Fruit fly (Drosophila melanogaster) whole organism, prepupa: Measurements from ENCODE around the gene betaTub85D.
A peak's percentile ranks its signal among the peaks of the same experiment; 100 is the strongest.

Source experiments
- Blimp-1 ChIP-seq: fragments of 200-800 bp; sonication (Bioruptor generic); optimal IDR thresholded peaks from 3 replicates; lab custom pipeline; 2017; ENCODE audit warnings: missing biosample characterization, missing genetic modification characterization, mild to moderate bottlenecking, moderate library complexity, missing genetic modification reagents
- CG10631 ChIP-seq: fragments of 200-800 bp; sonication (Bioruptor generic); optimal IDR thresholded peaks from 2 replicates; lab custom pipeline; 2016; ENCODE audit warnings: missing biosample characterization, missing genetic modification characterization
- CG11294 ChIP-seq: fragments of 200-800 bp; sonication (Bioruptor generic); IDR thresholded peaks from 2 replicates; pipeline ENCODE4 v1.3.6; 2022; ENCODE audit warnings: missing biosample characterization, missing genetic modification characterization
- CG11762 ChIP-seq: fragments of 200-800 bp; sonication (Bioruptor generic); optimal IDR thresholded peaks from 3 replicates; lab custom pipeline; 2016; ENCODE audit warnings: missing biosample characterization, missing genetic modification characterization; ENCODE audit not compliant: insufficient read depth
- CG11902 ChIP-seq: fragments of 200-800 bp; sonication (Bioruptor generic); optimal IDR thresholded peaks from 3 replicates; lab custom pipeline; 2016; ENCODE audit warnings: missing biosample characterization, missing genetic modification characterization
- CG15336 ChIP-seq: fragments of 200-800 bp; sonication (Bioruptor generic); IDR thresholded peaks from 2 replicates; pipeline ENCODE4 v1.3.6; 2022; ENCODE audit warnings: missing biosample characterization, missing genetic modification characterization
- CG1621 ChIP-seq: fragments of 200-800 bp; sonication (Bioruptor generic); optimal IDR thresholded peaks from 3 replicates; lab custom pipeline; 2018; ENCODE audit warnings: missing biosample characterization, mild to moderate bottlenecking, missing genetic modification characterization
- CG16779 ChIP-seq: fragments of 200-800 bp; sonication (Bioruptor generic); optimal IDR thresholded peaks from 3 replicates; lab custom pipeline; 2017; ENCODE audit warnings: missing biosample characterization, mild to moderate bottlenecking, missing genetic modification characterization
- CG3032 ChIP-seq: fragments of 200-800 bp; optimal IDR thresholded peaks from 2 replicates; lab custom pipeline; 2019; ENCODE audit warnings: missing biosample characterization, mild to moderate bottlenecking, missing genetic modification characterization, moderate library complexity
- CG32006 ChIP-seq: fragments of 200-800 bp; sonication (Bioruptor generic); optimal IDR thresholded peaks from 3 replicates; lab custom pipeline; 2017; ENCODE audit warnings: missing biosample characterization, mild to moderate bottlenecking, missing genetic modification characterization
- CG3919 ChIP-seq: fragments of 200-800 bp; sonication (Bioruptor generic); optimal IDR thresholded peaks from 3 replicates; lab custom pipeline; 2016; ENCODE audit warnings: missing biosample characterization, missing genetic modification characterization
- CG4318 ChIP-seq: fragments of 200-800 bp; sonication (Bioruptor generic); optimal IDR thresholded peaks from 3 replicates; lab custom pipeline; 2017; ENCODE audit warnings: missing biosample characterization, mild to moderate bottlenecking, missing genetic modification characterization
- CG6163 ChIP-seq: fragments of 200-800 bp; sonication (Bioruptor generic); IDR thresholded peaks from 3 replicates; pipeline ENCODE4 v1.3.6; 2022; ENCODE audit warnings: missing biosample characterization, missing genetic modification characterization
- CG6276 ChIP-seq: fragments of 200-800 bp; sonication (Bioruptor generic); optimal IDR thresholded peaks from 2 replicates; lab custom pipeline; 2017; ENCODE audit warnings: missing biosample characterization, mild to moderate bottlenecking, missing genetic modification characterization
- CG6792 ChIP-seq: fragments of 200-800 bp; sonication (Bioruptor generic); optimal IDR thresholded peaks from 3 replicates; lab custom pipeline; 2016; ENCODE audit warnings: missing biosample characterization, missing genetic modification characterization
- CG6854 ChIP-seq: fragments of 200-800 bp; sonication (Bioruptor generic); optimal IDR thresholded peaks from 2 replicates; lab custom pipeline; 2017; ENCODE audit warnings: missing biosample characterization, mild to moderate bottlenecking, missing genetic modification characterization
- CG8119 ChIP-seq: fragments of 200-800 bp; sonication (Bioruptor generic); IDR thresholded peaks from 3 replicates; pipeline ENCODE4 v1.3.6; 2022; ENCODE audit warnings: missing biosample characterization, missing genetic modification characterization
- CG8319 ChIP-seq: fragments of 200-800 bp; sonication (Bioruptor generic); optimal IDR thresholded peaks from 3 replicates; lab custom pipeline; 2016; ENCODE audit warnings: missing biosample characterization, missing genetic modification characterization
- CG9139 ChIP-seq: fragments of 200-800 bp; sonication (Bioruptor generic); optimal IDR thresholded peaks from 3 replicates; lab custom pipeline; 2017; ENCODE audit warnings: missing biosample characterization, mild to moderate bottlenecking, missing genetic modification characterization
- Eip93F ChIP-seq: fragments of 200-800 bp; sonication (Bioruptor generic); optimal IDR thresholded peaks from 2 replicates; lab custom pipeline; 2016; ENCODE audit warnings: missing biosample characterization, mild to moderate bottlenecking, missing genetic modification characterization
- Gug ChIP-seq: fragments of 200-800 bp; sonication (Bioruptor generic); IDR thresholded peaks from 2 replicates; pipeline ENCODE4 v1.3.6; 2022; ENCODE audit warnings: missing biosample characterization, missing genetic modification characterization
- Hr38 ChIP-seq: sonication (Bioruptor generic); optimal IDR thresholded peaks from 2 replicates; lab custom pipeline; 2016; ENCODE audit warnings: missing biosample characterization, missing genetic modification characterization
- Hr39 ChIP-seq: fragments of 200-800 bp; sonication (Bioruptor generic); optimal IDR thresholded peaks from 2 replicates; lab custom pipeline; 2016; ENCODE audit warnings: missing biosample characterization, missing genetic modification characterization
- Hr4 ChIP-seq: fragments of 200-800 bp; sonication (Bioruptor generic); optimal IDR thresholded peaks from 3 replicates; lab custom pipeline; 2016; ENCODE audit warnings: missing biosample characterization, missing genetic modification characterization
- Met ChIP-seq: fragments of 200-800 bp; sonication (Bioruptor generic); optimal IDR thresholded peaks from 3 replicates; lab custom pipeline; 2016; ENCODE audit warnings: missing biosample characterization, missing genetic modification characterization
- Smox ChIP-seq: fragments of 200-800 bp; sonication (Bioruptor generic); optimal IDR thresholded peaks from 3 replicates; lab custom pipeline; 2016; ENCODE audit warnings: missing biosample characterization, missing genetic modification characterization
- Sox102F ChIP-seq: fragments of 200-800 bp; sonication (Bioruptor generic); optimal IDR thresholded peaks from 2 replicates; lab custom pipeline; 2016; ENCODE audit warnings: missing biosample characterization, mild to moderate bottlenecking, missing genetic modification characterization
- Sox14 ChIP-seq: fragments of 200-800 bp; sonication (Bioruptor generic); optimal IDR thresholded peaks from 3 replicates; lab custom pipeline; 2016; ENCODE audit warnings: missing biosample characterization, missing genetic modification characterization
- acj6 ChIP-seq: fragments of 200-800 bp; sonication (Bioruptor generic); optimal IDR thresholded peaks from 3 replicates; lab custom pipeline; 2016; ENCODE audit warnings: missing biosample characterization, missing genetic modification characterization
- cyc ChIP-seq: fragments of 200-800 bp; sonication (Bioruptor generic); optimal IDR thresholded peaks from 3 replicates; lab custom pipeline; 2016; ENCODE audit warnings: missing biosample characterization, missing genetic modification characterization
- dac ChIP-seq: fragments of 200-800 bp; sonication (Bioruptor generic); optimal IDR thresholded peaks from 2 replicates; lab custom pipeline; 2017; ENCODE audit warnings: missing biosample characterization, mild to moderate bottlenecking, missing genetic modification characterization
- eg ChIP-seq: fragments of 200-800 bp; sonication (Bioruptor generic); IDR thresholded peaks from 3 replicates; pipeline ENCODE4 v1.3.6; 2022; ENCODE audit warnings: missing biosample characterization, missing genetic modification characterization
- esn ChIP-seq: fragments of 200-800 bp; sonication (Bioruptor generic); optimal IDR thresholded peaks from 2 replicates; lab custom pipeline; 2016; ENCODE audit warnings: missing biosample characterization, mild to moderate bottlenecking, missing genetic modification characterization, moderate library complexity
- fd59A ChIP-seq: fragments of 200-800 bp; sonication (Bioruptor generic); optimal IDR thresholded peaks from 2 replicates; lab custom pipeline; 2017; ENCODE audit warnings: missing biosample characterization, mild to moderate bottlenecking, missing genetic modification characterization, missing genetic modification reagents
- fkh ChIP-seq: fragments of 200-800 bp; sonication (Bioruptor generic); optimal IDR thresholded peaks from 3 replicates; lab custom pipeline; 2017; ENCODE audit warnings: missing biosample characterization, mild to moderate bottlenecking, missing genetic modification characterization, moderate library complexity
- net ChIP-seq: fragments of 200-800 bp; sonication (Bioruptor generic); optimal IDR thresholded peaks from 3 replicates; lab custom pipeline; 2016; ENCODE audit warnings: missing biosample characterization, missing genetic modification characterization
- salr ChIP-seq, 2 experiments: fragments of 200-800 bp; sonication (Bioruptor generic); optimal IDR thresholded peaks; 3 replicates each; lab custom pipeline; 2016 to 2018; ENCODE audit warnings: missing biosample characterization in 2 of 2, missing genetic modification characterization in 2 of 2, mild to moderate bottlenecking in 1 of 2
- ss ChIP-seq, 2 experiments: fragments of 200-800 bp; sonication (Bioruptor generic); optimal IDR thresholded peaks; 2 replicates in 1 of 2; 3 replicates in 1 of 2; lab custom pipeline; 2017 to 2018; ENCODE audit warnings: mild to moderate bottlenecking in 2 of 2, missing biosample characterization in 2 of 2, missing genetic modification characterization in 2 of 2, moderate library complexity in 1 of 2
- svp ChIP-seq: fragments of 200-800 bp; sonication (Bioruptor generic); peaks from one replicate; lab custom pipeline; 2016; ENCODE audit warnings: missing biosample characterization, missing genetic modification characterization
- vri ChIP-seq: fragments of 200-800 bp; sonication (Bioruptor generic); optimal IDR thresholded peaks from 3 replicates; lab custom pipeline; 2016; ENCODE audit warnings: missing biosample characterization, mild to moderate bottlenecking, missing genetic modification characterization

betaTub85D gene

DNA sequence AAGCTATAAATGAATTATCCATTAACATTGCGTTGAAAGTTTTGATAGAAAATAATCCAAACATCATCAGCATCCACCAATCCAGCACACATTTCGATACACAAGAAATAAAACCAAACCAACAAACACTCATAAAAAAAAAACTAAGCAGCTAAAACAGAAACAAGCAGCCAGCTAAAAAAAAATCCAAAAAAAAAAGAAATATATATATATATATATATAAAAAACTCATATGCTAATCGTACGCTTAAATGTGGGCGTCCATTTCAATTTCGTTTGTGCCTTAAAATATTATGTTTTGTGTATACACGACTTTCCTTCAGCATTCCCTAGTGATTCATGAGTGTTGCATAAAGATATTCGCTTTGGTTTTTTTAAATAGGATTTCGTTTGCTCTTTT is 31.9 kb upstream of the betaTub85D start:
- TF ChIP-seq Smox (GFP tag; lab: Kevin White, UChicago) (no peak), CG1621 (tag; lab: Kevin White, UChicago) (no peak), CG11902 (GFP tag; lab: Kevin White, UChicago) (no peak), CG3032 (no peak), CG8119 (GFP tag; lab: Robert Waterston, UW) (no peak), net (no peak), CG16779 (tag; lab: Kevin White, UChicago) (no peak), CG8319 (GFP tag; lab: Kevin White, UChicago) (no peak), cyc (no peak), Hr4 (no peak), ss (GFP tag; optimal IDR thresholded peaks at IDR 0.05; lab: Kevin White, UChicago) (no peak), Hr38 (GFP tag; lab: Kevin White, UChicago) (no peak), CG6163 (GFP tag; lab: Robert Waterston, UW) (no peak), CG6276 (no peak), dac (no peak), fd59A (no peak), CG6792 (GFP tag; lab: Kevin White, UChicago) (no peak)

DNA sequence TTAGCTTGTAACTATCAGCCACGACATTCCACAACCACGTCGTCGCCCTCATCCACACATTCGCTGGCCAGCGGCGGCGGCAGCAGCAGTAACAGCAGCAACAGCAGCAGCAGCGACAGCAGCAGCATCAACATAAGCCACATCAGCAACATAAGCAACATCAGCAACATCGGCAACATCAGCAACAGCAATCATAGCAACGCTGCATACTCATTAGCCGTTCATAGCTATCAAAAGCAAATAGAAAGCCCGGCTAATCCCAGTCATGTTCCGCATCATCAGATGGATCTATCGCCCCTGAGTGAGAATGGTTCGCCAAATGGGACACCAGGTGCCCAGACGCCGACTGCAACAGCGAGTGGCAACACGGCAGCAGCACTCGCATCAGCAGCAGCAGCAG is 31.1 kb upstream of the betaTub85D start:
- TF ChIP-seq CG9139 (GFP tag; lab: Kevin White, UChicago), result no peak
- TF ChIP-seq Met, result no peak
- TF ChIP-seq CG10631, result no peak
- TF ChIP-seq Hr4, result no peak
- no peak for TF ChIP-seq cyc
- no peak for TF ChIP-seq salr (GFP tag; optimal IDR thresholded peaks at IDR 0.05; lab: Kevin White, UChicago)
- no peak for TF ChIP-seq Sox102F
- no peak for TF ChIP-seq CG3032
- TF ChIP-seq Eip93F, result no peak
- no peak for TF ChIP-seq net
- no peak for TF ChIP-seq Gug (GFP tag; lab: Robert Waterston, UW)
- no peak for TF ChIP-seq ss (GFP tag; optimal IDR thresholded peaks at IDR 0.05; lab: Kevin White, UChicago)
- no peak for TF ChIP-seq Hr39 (GFP tag; lab: Kevin White, UChicago)

DNA sequence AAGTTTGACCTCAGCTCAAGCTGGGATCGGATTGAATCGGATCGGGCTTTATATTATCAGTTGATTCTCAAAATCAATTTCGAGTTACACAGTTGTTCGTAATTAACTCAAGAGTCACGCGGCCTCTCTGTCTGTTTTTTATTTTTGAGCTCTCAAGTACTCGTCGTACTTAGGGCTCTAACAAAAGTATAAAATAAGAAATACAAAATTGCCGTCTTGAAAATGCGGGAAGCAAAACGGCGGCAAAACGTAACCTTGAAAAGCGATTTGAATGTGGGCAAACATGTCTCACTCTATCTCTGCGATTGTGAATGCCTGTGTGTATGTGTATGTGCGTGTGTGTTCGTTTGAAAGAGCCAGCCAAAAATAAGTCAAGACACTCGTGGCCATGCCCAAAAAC is 27.5 kb upstream of the betaTub85D start:
- no peak for TF ChIP-seq CG16779 (tag; lab: Kevin White, UChicago)
- no peak for TF ChIP-seq CG6163 (GFP tag; lab: Robert Waterston, UW)
- no peak for TF ChIP-seq CG4318
- no peak for TF ChIP-seq CG11902 (GFP tag; lab: Kevin White, UChicago)
- no peak for TF ChIP-seq Hr38 (GFP tag; lab: Kevin White, UChicago)
- no peak for TF ChIP-seq Sox14 (GFP tag; lab: Kevin White, UChicago)
- TF ChIP-seq CG11762 (GFP tag; lab: Kevin White, UChicago), result no peak
- TF ChIP-seq CG32006 (GFP tag; lab: Kevin White, UChicago), result no peak
- TF ChIP-seq CG3919 (GFP tag; lab: Kevin White, UChicago), result no peak
- TF ChIP-seq esn, result no peak

DNA sequence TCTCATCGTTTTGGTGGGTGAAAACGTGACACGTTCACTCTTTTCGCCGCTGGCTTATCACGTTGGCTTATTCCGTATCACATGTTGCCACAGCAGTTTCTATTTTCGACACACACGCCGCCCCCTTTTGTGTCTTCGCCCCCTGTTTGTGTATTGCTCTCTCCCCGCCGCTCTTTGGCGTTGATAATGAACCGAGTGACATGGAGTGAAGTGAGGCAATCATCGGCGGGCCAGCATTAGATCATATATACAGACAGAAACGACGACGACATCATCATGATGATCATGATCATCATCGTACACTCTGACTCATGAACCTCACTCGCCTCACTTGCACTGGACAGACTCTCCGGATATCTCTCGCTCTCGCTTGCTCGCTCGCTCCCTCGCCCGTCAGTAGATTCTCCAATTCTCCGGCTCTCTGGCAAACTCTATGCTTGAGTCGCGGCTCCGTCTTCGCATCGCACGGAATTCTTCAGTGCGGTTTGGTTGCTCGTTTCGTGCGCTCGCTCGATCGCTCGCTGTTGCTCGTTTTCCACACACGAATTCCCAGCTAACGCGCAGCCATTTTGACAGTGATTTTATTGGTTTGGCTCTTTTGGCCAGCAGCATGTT is 26.4 kb upstream of the betaTub85D start:
- 0 out of 3 replicates have a peak, but pooled peaks have one; percentile 17 for TF ChIP-seq CG8119 (GFP tag; lab: Robert Waterston, UW)
- TF ChIP-seq CG6854 (GFP tag; lab: Kevin White, UChicago), result no peak
- no peak for TF ChIP-seq CG11294 (GFP tag; lab: Robert Waterston, UW)
- TF ChIP-seq vri (GFP tag; lab: Kevin White, UChicago), result peak; percentile 80
- 0 out of 3 replicates have a peak, but pooled peaks have one; percentile 12 for TF ChIP-seq CG6163 (GFP tag; lab: Robert Waterston, UW)
- no peak for TF ChIP-seq Met
- TF ChIP-seq fkh, result peak; percentile 63
- TF ChIP-seq CG11902 (GFP tag; lab: Kevin White, UChicago), result no peak
- no peak for TF ChIP-seq acj6 (GFP tag; lab: Kevin White, UChicago)
- peak; percentile 23; the same call in 1 of the 2 replicates for TF ChIP-seq CG15336 (GFP tag; lab: Robert Waterston, UW)
- TF ChIP-seq dac, result no peak
- peak; percentile 61 for TF ChIP-seq svp (GFP tag; lab: Kevin White, UChicago)
- TF ChIP-seq Blimp-1 (GFP tag; lab: Kevin White, UChicago), result no peak
- peak; percentile 46; the same call in 2 of the 3 replicates for TF ChIP-seq eg (GFP tag; lab: Robert Waterston, UW)
